Fruit fly (Drosophila melanogaster) whole organism, adult: Measurements from ENCODE around the gene CG13314.

ENCODE experiments used
- CG14711 ChIP-seq: fragments of 200-800 bp; sonication (Bioruptor generic); optimal IDR thresholded peaks from 2 replicates; lab custom pipeline; 2018; ENCODE audit warnings: missing biosample characterization, mild to moderate bottlenecking, missing genetic modification characterization, moderate library complexity
- CG7045 ChIP-seq: fragments of 200-800 bp; sonication (Bioruptor generic); optimal IDR thresholded peaks from 2 replicates; lab custom pipeline; 2017; ENCODE audit warnings: missing biosample characterization, mild to moderate bottlenecking, missing genetic modification characterization
- Clk ChIP-seq: fragments of 200-800 bp; sonication (Bioruptor generic); optimal IDR thresholded peaks from 2 replicates; lab custom pipeline; 2017; ENCODE audit warnings: missing biosample characterization, missing genetic modification characterization
- cic ChIP-seq: fragments of 200-800 bp; sonication (Bioruptor generic); optimal IDR thresholded peaks from 2 replicates; lab custom pipeline; 2017; ENCODE audit warnings: missing biosample characterization, mild to moderate bottlenecking, missing genetic modification characterization, moderate library complexity
- kay ChIP-seq: fragments of 200-800 bp; sonication (Bioruptor generic); peaks from one replicate; lab custom pipeline; 2016; ENCODE audit warnings: missing biosample characterization, missing genetic modification characterization, borderline replicate concordance

DNA sequence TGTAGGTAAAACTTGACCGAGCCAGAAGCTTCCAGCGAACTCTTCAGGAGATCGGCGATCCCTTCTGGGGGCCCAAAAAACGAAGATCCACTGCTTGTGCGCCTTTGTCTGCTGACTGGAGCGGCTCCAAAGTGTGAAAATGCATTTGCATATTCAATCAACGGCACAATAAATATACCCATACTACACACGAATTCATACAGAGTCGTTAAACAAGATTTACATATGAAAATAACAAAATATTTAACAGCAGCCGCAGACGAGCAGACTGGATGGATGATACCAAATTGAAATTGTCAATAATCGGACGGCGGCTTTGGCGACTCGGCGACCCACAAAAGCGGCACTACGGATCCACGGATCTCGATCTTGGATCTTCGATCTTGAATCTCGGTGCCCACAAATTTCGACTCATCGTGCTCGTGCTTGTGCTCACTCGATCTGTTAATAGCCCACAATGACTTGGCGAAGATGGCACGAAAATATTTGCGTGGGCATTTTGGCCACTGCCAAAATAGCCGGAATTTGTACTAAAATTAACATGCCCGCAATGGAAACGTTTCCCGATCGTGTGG lies 45.6 kb downstream of the CG13314 start:
- TF ChIP-seq cic, result no peak
- no peak for TF ChIP-seq Clk (GFP tag; lab: Kevin White, UChicago)
- no peak for TF ChIP-seq kay (GFP tag; lab: Kevin White, UChicago)
- no peak for TF ChIP-seq CG14711 (tag; lab: Kevin White, UChicago)
- no peak for TF ChIP-seq CG7045 (GFP tag; lab: Kevin White, UChicago)
